Fruit fly (Drosophila melanogaster) Kc167 (cell line): ENCODE data around the gene tal-AA.

Source experiments
- Myc ChIP-seq: fragments of >200 bp; optimal IDR thresholded peaks from 2 replicates; lab custom pipeline; 2017; ENCODE audit warnings: missing external identifiers
- ttk ChIP-seq: sonication (Bioruptor generic); optimal IDR thresholded peaks from 2 replicates; lab custom pipeline; 2017; ENCODE audit warnings: missing external identifiers

DNA sequence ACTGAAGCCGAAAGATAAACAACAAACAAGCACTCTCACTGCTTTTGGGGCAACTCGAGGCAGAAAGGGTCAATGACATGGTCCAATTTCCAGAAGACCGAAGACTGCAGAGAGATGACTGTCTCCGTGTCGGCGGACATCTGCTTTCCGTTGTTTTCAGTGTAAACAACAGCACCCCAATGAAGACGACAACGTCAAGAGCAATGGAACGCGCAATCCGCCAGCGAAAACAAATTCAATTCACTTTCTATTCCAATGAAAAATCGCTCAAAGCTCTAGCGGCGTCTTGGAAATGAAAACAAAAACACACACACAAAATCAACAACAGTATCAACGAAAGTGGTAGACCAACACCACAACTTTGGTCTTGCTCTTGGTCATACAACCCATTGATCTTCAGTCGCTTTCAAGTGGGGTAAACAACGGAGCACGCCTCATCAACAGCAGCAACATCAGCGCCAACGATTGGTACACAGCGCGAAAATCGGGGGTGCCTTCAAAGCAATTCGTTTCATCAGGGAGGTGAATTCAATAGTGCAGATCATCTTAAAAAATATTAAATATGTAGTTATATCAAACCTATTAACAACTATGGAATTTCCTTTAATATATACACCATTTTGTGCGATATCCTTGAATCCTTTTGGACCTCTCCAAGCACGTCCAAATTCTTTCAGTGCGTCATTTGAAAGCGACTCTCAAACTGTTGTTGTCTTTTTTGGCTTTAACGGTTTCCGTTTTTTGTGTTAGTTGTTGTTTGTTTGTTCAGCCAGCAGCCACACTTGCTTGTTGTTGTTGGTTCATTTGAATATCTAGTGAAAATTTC, 4.8 kb downstream of the tal-AA start:
- TF ChIP-seq Myc (lab: Kevin White, UChicago) (no peak), ttk (lab: Kevin White, UChicago) (no peak)
